Fruit fly (Drosophila melanogaster): ENCODE measurements around the gene CG11151.

Gene CG11151

dm6 chrX:13781739-13782502, 42.4 kb downstream of the CG11151 start, which contains the start of the genes CtsB and amrt (continued):
- TF ChIP-seq Oli (tag; optimal IDR thresholded peaks at IDR 0.05) = peak; percentile 12
- no peak for TF ChIP-seq Abd-B (GFP tag; optimal IDR thresholded peaks at IDR 0.05)
- peak; percentile 1 for TF ChIP-seq ftz-f1 (GFP tag; optimal IDR thresholded peaks at IDR 0.05)
- TF ChIP-seq vvl (GFP tag; IDR thresholded peaks at IDR 0.05) = 0 out of 2 replicates have a peak, but pooled peaks have one; percentile 5
- peak; percentile 93 for TF ChIP-seq BEAF-32 (GFP tag; optimal IDR thresholded peaks at IDR 0.05)
- peak; percentile 62 for TF ChIP-seq CG13624 (GFP tag; optimal IDR thresholded peaks at IDR 0.05)
- TF ChIP-seq exex (tag; optimal IDR thresholded peaks at IDR 0.05) = peak; percentile 22
- peak in 1 of 2 experiments; percentile 87 for TF ChIP-seq tll (GFP tag; optimal IDR thresholded peaks at IDR 0.05)
- peak; percentile 12 for TF ChIP-seq CG11723 (GFP tag; optimal IDR thresholded peaks at IDR 0.05)
- TF ChIP-seq CG15601 (tag; optimal IDR thresholded peaks at IDR 0.05) = peak; percentile 9
- peak; percentile 7 for TF ChIP-seq luna (GFP tag; optimal IDR thresholded peaks at IDR 0.05)
- TF ChIP-seq sisA (GFP tag; IDR thresholded peaks at IDR 0.05) = 0 out of 2 replicates have a peak, but pooled peaks have one; percentile 5
- TF ChIP-seq nmo (GFP tag; optimal IDR thresholded peaks at IDR 0.05) = peak; percentile 76
- TF ChIP-seq CG16813 (GFP tag; IDR thresholded peaks at IDR 0.05; ENCODE audit: partially characterized antibody) = peak; percentile 91
- TF ChIP-seq Aef1 (GFP tag; IDR thresholded peaks at IDR 0.05) = peak; percentile 41; the same call in 2 of the 3 replicates
- peak; percentile 47 for TF ChIP-seq CG9727 (GFP tag; optimal IDR thresholded peaks at IDR 0.05)
- TF ChIP-seq Hsf (GFP tag; optimal IDR thresholded peaks at IDR 0.05) = peak; percentile 48
- no peak for TF ChIP-seq CG10321 (GFP tag; IDR thresholded peaks at IDR 0.05)
- TF ChIP-seq CG4854 (GFP tag; optimal IDR thresholded peaks at IDR 0.05) = peak; percentile 12
- peak; percentile 49 for TF ChIP-seq CG2116 (GFP tag; optimal IDR thresholded peaks at IDR 0.05)
- TF ChIP-seq kni (GFP tag; optimal IDR thresholded peaks at IDR 0.05) = peak; percentile 58
- peak; percentile 16 for TF ChIP-seq slp2 (GFP tag; optimal IDR thresholded peaks at IDR 0.05)
- TF ChIP-seq Mad (GFP tag; optimal IDR thresholded peaks at IDR 0.05) = no peak
- no peak for TF ChIP-seq CG6854 (GFP tag; optimal IDR thresholded peaks at IDR 0.05)
- peak; percentile 21 for TF ChIP-seq CG17385 (GFP tag; optimal IDR thresholded peaks at IDR 0.05)
- peak; percentile 12 for TF ChIP-seq CG9437 (GFP tag; optimal IDR thresholded peaks at IDR 0.05)
- TF ChIP-seq Jarid2 (GFP tag; optimal IDR thresholded peaks at IDR 0.05) = peak; percentile 37
- peak; percentile 52 for TF ChIP-seq Nf-YC (tag; optimal IDR thresholded peaks at IDR 0.05)
- peak; percentile 17 for TF ChIP-seq CG16863 (GFP tag; optimal IDR thresholded peaks at IDR 0.05)
- peak; percentile 39 for TF ChIP-seq Dad (GFP tag; optimal IDR thresholded peaks at IDR 0.05)
- TF ChIP-seq CG10543 (GFP tag; optimal IDR thresholded peaks at IDR 0.05) = peak; percentile 54
- TF ChIP-seq insv (GFP tag; optimal IDR thresholded peaks at IDR 0.05) = peak in 1 of 2 experiments; percentile 34
- peak; percentile 33; the same call in 1 of the 2 replicates for TF ChIP-seq CG31441 (GFP tag; IDR thresholded peaks at IDR 0.05)
- TF ChIP-seq lilli (GFP tag; optimal IDR thresholded peaks at IDR 0.05) = peak; percentile 62
- TF ChIP-seq Asciz (GFP tag; optimal IDR thresholded peaks at IDR 0.05) = no peak
- TF ChIP-seq CG8924 (tag; optimal IDR thresholded peaks at IDR 0.05) = peak; percentile 42
- TF ChIP-seq Med (GFP tag) = peak; percentile 93
- peak; percentile 60 for TF ChIP-seq zfh2 (GFP tag; optimal IDR thresholded peaks at IDR 0.05)
- TF ChIP-seq PHDP (tag; optimal IDR thresholded peaks at IDR 0.05) = peak; percentile 24
- peak; percentile 6 for TF ChIP-seq Atf3 (GFP tag; optimal IDR thresholded peaks at IDR 0.05)
- no peak for TF ChIP-seq Gsc (GFP tag; IDR thresholded peaks at IDR 0.05)
- no peak for TF ChIP-seq h (optimal IDR thresholded peaks at IDR 0.05)
- TF ChIP-seq CG14965 (GFP tag; optimal IDR thresholded peaks at IDR 0.05; ENCODE audit: borderline replicate concordance) = no peak
- peak in 1 of 2 experiments; percentile 11 for TF ChIP-seq eve (GFP tag; optimal IDR thresholded peaks at IDR 0.05)
- peak; percentile 21 for TF ChIP-seq CG33213 (GFP tag; optimal IDR thresholded peaks at IDR 0.05)
- peak; percentile 80; the same call in 1 of the 2 replicates for TF ChIP-seq unc-4 (GFP tag; IDR thresholded peaks at IDR 0.05; ENCODE audit: partially characterized antibody)
- TF ChIP-seq Drgx (GFP tag; IDR thresholded peaks at IDR 0.05) = peak; percentile 62
- TF ChIP-seq CG17361 (GFP tag; IDR thresholded peaks at IDR 0.05) = peak; percentile 55; the same call in 2 of the 3 replicates
